Worm (Caenorhabditis elegans): ENCODE results near the gene tars-1.

tars-1 gene

DNA sequence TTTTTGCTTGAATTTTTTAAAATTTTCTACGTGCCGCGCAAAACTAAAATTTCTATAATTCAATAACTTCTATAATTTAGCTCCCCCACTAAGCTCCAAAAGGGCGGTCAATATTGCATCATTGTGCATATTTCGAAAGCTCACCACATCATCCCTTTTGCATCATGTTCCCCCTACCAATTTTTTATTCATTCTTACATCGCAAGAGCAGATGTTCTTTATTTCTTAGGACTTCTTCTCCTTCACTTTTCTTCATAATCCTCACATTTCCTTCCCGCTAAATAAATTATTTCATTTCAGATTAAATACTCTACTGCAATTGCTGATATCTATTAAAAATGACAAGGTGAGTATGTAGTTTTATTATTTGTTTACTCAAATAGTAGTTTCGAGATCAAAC is 28.4 kb upstream of the tars-1 start, which contains the start of gene ldh-1:
Gene ldh-1, plus strand, starts transcription at position 301 of the 400 bp plus-strand sequence.
- TF ChIP-seq dsc-1 (tag; optimal IDR thresholded peaks at IDR 0.05): peak; percentile 40
- no peak for TF ChIP-seq elt-2 (tag; optimal IDR thresholded peaks at IDR 0.05)

DNA sequence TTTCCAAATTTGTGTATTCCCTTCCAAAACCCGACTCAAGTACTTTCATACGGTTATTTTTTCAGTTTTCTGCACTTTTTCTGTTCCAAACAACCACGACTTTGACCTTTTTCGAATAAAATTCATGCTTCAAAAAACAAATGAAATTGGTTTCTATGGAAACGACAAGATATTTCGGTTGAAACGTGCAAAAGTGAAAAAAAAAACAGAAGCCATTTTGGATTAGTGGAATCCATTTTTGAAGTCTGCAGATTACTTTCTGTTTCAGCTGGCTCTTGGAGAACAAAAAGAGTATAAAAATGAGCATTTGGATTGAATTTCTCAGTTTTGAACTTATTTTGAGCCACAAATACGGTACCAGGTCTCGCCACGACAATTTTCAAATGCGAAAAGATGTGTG is 26.7 kb upstream of the tars-1 start:
- TF ChIP-seq fos-1 (tag; optimal IDR thresholded peaks at IDR 0.05) (no peak), nhr-71 (tag; optimal IDR thresholded peaks at IDR 0.05) (peak; percentile 11), pax-3 (tag; optimal IDR thresholded peaks at IDR 0.05) (peak; percentile 2), dpl-1 (GFP tag; optimal IDR thresholded peaks at IDR 0.05) (no peak), sox-4 (tag; optimal IDR thresholded peaks at IDR 0.05) (peak; percentile 17), ets-5 (GFP tag; IDR thresholded peaks at IDR 0.05) (no peak), lin-15B (tag; optimal IDR thresholded peaks at IDR 0.05) (no peak), fkh-8 (tag; optimal IDR thresholded peaks at IDR 0.05) (peak; percentile 90), nhr-12 (tag; optimal IDR thresholded peaks at IDR 0.05) (no peak)

DNA sequence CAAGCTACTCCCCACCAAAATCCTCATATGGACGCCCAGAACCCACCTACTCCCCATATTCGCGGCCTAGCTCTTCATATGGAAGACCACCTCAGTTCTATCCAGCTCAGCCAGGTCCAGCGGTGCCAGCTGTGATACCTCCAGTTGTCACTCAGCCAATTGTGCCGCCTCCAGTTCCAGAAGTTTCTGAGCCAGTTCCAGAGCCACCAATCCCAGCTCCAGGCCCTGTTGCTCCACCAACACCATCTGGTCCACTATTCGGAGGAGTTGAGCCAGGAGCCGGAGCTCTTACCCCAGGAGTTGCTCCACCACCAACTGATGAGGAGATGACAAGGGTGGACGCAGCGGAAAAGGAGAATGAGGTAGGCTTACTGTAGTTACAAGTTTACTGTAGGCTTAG is 26.1 kb upstream of the tars-1 start:
- TF ChIP-seq ceh-88 (GFP tag; IDR thresholded peaks at IDR 0.05): no peak
- TF ChIP-seq mdl-1 (tag; optimal IDR thresholded peaks at IDR 0.05): no peak
- no peak for TF ChIP-seq C16A3.4 (tag; optimal IDR thresholded peaks at IDR 0.05)
- no peak for TF ChIP-seq nhr-19 (GFP tag; conservative IDR thresholded peaks at IDR 0.05)
- TF ChIP-seq C34B4.2 (tag; optimal IDR thresholded peaks at IDR 0.05): no peak
- TF ChIP-seq unc-30 (tag; optimal IDR thresholded peaks at IDR 0.05): no peak
- no peak for TF ChIP-seq unc-86 (tag; optimal IDR thresholded peaks at IDR 0.05)
- TF ChIP-seq grh-1 (GFP tag; IDR thresholded peaks at IDR 0.05): no peak
- TF ChIP-seq ama-1 (optimal IDR thresholded peaks at IDR 0.05): no peak
- no peak for TF ChIP-seq isw-1 (GFP tag; IDR thresholded peaks at IDR 0.05)
- TF ChIP-seq unc-62 (GFP tag; optimal IDR thresholded peaks at IDR 0.05): no peak

DNA sequence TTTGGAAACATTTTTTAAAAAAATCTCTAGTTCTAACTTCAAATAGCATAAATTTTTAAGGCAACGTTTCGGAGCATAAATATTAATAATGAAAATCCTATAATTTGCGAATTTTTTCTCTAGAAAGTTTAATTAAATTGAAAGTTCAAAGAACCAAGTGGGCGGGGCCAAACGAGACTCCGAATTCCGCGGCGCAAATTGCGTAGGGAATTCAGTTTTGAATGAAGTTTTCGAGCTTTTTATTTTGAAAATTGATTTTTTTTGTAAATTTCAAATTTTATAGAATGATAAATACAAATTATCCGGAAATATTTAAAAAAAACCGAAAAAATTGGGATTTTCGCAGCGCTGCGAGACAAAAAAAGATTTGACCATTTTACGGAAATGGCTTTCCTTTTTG is 25.4 kb upstream of the tars-1 start:
- TF ChIP-seq xbp-1 (tag; optimal IDR thresholded peaks at IDR 0.05) (no peak), fos-1 (tag; optimal IDR thresholded peaks at IDR 0.05) (no peak), elt-3 (tag; optimal IDR thresholded peaks at IDR 0.05) (no peak), alr-1 (tag; optimal IDR thresholded peaks at IDR 0.05; ENCODE audit: borderline replicate concordance) (no peak), egl-27 (tag; optimal IDR thresholded peaks at IDR 0.05) (no peak), Y116A8C.19 (tag; optimal IDR thresholded peaks at IDR 0.05; ENCODE audit: borderline replicate concordance) (no peak), aha-1 (tag; optimal IDR thresholded peaks at IDR 0.05) (no peak)

DNA sequence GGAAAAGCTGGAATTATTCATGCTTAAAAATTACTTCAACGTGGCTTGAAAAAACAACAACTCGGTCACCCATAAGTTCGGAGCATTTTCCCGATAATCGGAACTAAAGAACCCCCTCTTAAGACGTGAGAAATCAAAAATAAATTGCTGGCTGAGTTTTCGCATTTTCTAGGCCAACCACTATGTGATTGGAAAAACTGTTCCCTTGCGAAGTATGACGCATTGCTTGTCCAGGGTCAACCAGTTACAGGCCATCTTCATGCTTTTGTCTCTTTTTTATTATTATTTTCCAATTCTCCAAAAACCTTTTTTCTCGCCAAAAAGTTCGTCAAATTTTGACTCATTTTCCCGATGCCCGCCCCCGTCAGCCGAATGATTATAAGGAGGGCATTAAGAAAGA is 24.6 kb upstream of the tars-1 start, which contains the start of gene F13D12.3:
Gene F13D12.3, plus strand, starts transcription at position 301 of the 400 bp plus-strand sequence.
- TF ChIP-seq ceh-90 (tag; optimal IDR thresholded peaks at IDR 0.05): no peak

DNA sequence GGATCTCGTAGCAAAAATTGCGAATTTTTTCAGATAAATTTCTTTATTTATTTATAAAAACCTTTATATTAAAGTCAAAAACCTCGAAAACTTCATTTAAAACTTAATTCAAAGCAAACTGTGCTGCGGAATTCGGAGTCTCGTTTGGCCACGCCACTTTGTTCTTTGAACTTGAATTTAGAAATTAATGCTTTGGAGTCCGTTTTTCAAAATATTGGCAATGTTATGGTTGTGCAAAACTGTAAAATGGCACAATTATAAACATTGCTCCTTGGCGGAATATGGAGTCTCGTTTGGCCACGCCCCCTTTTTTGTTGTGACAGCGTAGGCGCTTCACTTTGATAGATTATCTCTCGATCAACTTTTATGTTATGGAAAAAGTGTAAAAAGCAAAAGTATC is 24.1 kb upstream of the tars-1 start:
- TF ChIP-seq dpl-1 (GFP tag; optimal IDR thresholded peaks at IDR 0.05) (no peak), lsy-2 (tag; optimal IDR thresholded peaks at IDR 0.05) (peak; percentile 17 to 21), blmp-1 (tag; optimal IDR thresholded peaks at IDR 0.05) (peak; percentile 2), nhr-71 (tag; optimal IDR thresholded peaks at IDR 0.05) (peak; percentile 30), Y116A8C.19 (tag; optimal IDR thresholded peaks at IDR 0.05; ENCODE audit: borderline replicate concordance) (no peak), irx-1 (tag; optimal IDR thresholded peaks at IDR 0.05) (no peak), snu-23 (GFP tag; optimal IDR thresholded peaks at IDR 0.05) (peak; percentile 15)
